Worm (Caenorhabditis elegans) whole organism, young adult: ENCODE results near the gene math-45.
A peak's percentile ranks its signal among the peaks of the same experiment; 100 is the strongest.

Experiments used
- F37B4.10 ChIP-seq: fragments of 200-800 bp; sonication (Bioruptor generic); IDR thresholded peaks from 2 replicates; pipeline ENCODE4 v1.3.6; 2022; ENCODE audit warnings: missing genetic modification characterization, missing compliant biosample characterization
- F52B5.7 ChIP-seq: sonication (generic microtip); optimal IDR thresholded peaks from 2 replicates; lab custom pipeline; 2016; ENCODE audit warnings: mild to moderate bottlenecking, missing genetic modification characterization, missing compliant biosample characterization
- K12H6.12 ChIP-seq: fragments of 200-800 bp; sonication (Bioruptor generic); optimal IDR thresholded peaks from 2 replicates; lab custom pipeline; 2018; ENCODE audit warnings: mild to moderate bottlenecking, missing genetic modification characterization, missing compliant biosample characterization
- Y56A3A.18 ChIP-seq: fragments of 200-800 bp; sonication (Bioruptor generic); IDR thresholded peaks from 2 replicates; pipeline ENCODE4 v1.3.6; 2022; ENCODE audit warnings: missing genetic modification reagents, missing genetic modification characterization, missing compliant biosample characterization
- aptf-3 ChIP-seq: fragments of 200-800 bp; sonication (Bioruptor generic); IDR thresholded peaks from 2 replicates; pipeline ENCODE4 v1.3.6; 2022; ENCODE audit warnings: missing genetic modification characterization, missing compliant biosample characterization
- atf-7 ChIP-seq: sonication (generic microtip); optimal IDR thresholded peaks from 2 replicates; lab custom pipeline; 2017; ENCODE audit warnings: mild to moderate bottlenecking, missing genetic modification characterization, missing compliant biosample characterization
- attf-5 ChIP-seq: fragments of 200-800 bp; sonication (Bioruptor generic); optimal IDR thresholded peaks from 2 replicates; lab custom pipeline; 2018; ENCODE audit warnings: mild to moderate bottlenecking, missing genetic modification characterization, missing compliant biosample characterization
- cebp-2 ChIP-seq: fragments of 200-800 bp; sonication (Bioruptor generic); IDR thresholded peaks from 2 replicates; pipeline ENCODE4 v1.3.6; 2022; ENCODE audit warnings: missing genetic modification characterization, missing compliant biosample characterization
- ceh-27 ChIP-seq: fragments of 200-800 bp; sonication (Bioruptor generic); optimal IDR thresholded peaks from 2 replicates; lab custom pipeline; 2018; ENCODE audit warnings: mild to moderate bottlenecking, missing genetic modification characterization, moderate library complexity, missing compliant biosample characterization
- ceh-79 ChIP-seq: sonication (generic microtip); optimal IDR thresholded peaks from 2 replicates; lab custom pipeline; 2017; ENCODE audit warnings: mild to moderate bottlenecking, missing genetic modification characterization, missing compliant biosample characterization
- dox-1 ChIP-seq: fragments of 200-800 bp; sonication (Bioruptor generic); IDR thresholded peaks from 2 replicates; pipeline ENCODE4 v1.3.6; 2022; ENCODE audit warnings: missing genetic modification reagents, missing genetic modification characterization, missing compliant biosample characterization
- egrh-3 ChIP-seq: fragments of 200-800 bp; sonication (Bioruptor generic); IDR thresholded peaks from 2 replicates; pipeline ENCODE4 v1.3.6; 2022; ENCODE audit warnings: missing genetic modification reagents, missing genetic modification characterization, missing compliant biosample characterization
- him-1 ChIP-seq: sonication (generic microtip); optimal IDR thresholded peaks from 2 replicates; lab custom pipeline; 2016; ENCODE audit warnings: missing genotype, missing genetic modification reagents, missing genetic modification characterization, missing compliant biosample characterization
- hmg-1.2 ChIP-seq: fragments of 200-800 bp; sonication (Bioruptor generic); IDR thresholded peaks from 2 replicates; pipeline ENCODE4 v1.3.6; 2022; ENCODE audit warnings: missing genetic modification reagents, missing genetic modification characterization, missing compliant biosample characterization
- hmg-20 ChIP-seq: fragments of 200-800 bp; sonication (Bioruptor generic); IDR thresholded peaks from 2 replicates; pipeline ENCODE4 v1.3.6; 2022; ENCODE audit warnings: missing genetic modification reagents, missing genetic modification characterization, missing compliant biosample characterization
- hsf-1 ChIP-seq: fragments of 200-800 bp; sonication (Bioruptor generic); IDR thresholded peaks from 2 replicates; pipeline ENCODE4 v1.3.6; 2022; ENCODE audit warnings: missing genetic modification reagents, missing genetic modification characterization, missing compliant biosample characterization
- let-607 ChIP-seq, 2 experiments: fragments of 200-800 bp in 1 of 2; sonication (Bioruptor generic) in 1 of 2; sonication (generic microtip) in 1 of 2; optimal IDR thresholded peaks; 2 replicates each; lab custom pipeline; 2016 to 2018; ENCODE audit warnings: mild to moderate bottlenecking in 2 of 2, missing compliant biosample characterization in 2 of 2, missing genetic modification characterization in 2 of 2, moderate library complexity in 2 of 2, missing genotype in 1 of 2
- lsl-1 ChIP-seq: fragments of 200-800 bp; sonication (Bioruptor generic); optimal IDR thresholded peaks from 2 replicates; lab custom pipeline; 2018; ENCODE audit warnings: mild to moderate bottlenecking, missing genetic modification characterization, moderate library complexity, missing compliant biosample characterization
- nfya-2 ChIP-seq: fragments of 200-800 bp; sonication (Bioruptor generic); IDR thresholded peaks from 2 replicates; pipeline ENCODE4 v1.3.6; 2022; ENCODE audit warnings: missing genetic modification reagents, missing genetic modification characterization, missing compliant biosample characterization
- nhr-27 ChIP-seq: fragments of 200-800 bp; sonication (Bioruptor generic); optimal IDR thresholded peaks from 2 replicates; lab custom pipeline; 2018; ENCODE audit warnings: mild to moderate bottlenecking, missing genetic modification characterization, moderate library complexity, missing compliant biosample characterization
- nhr-80 ChIP-seq: sonication (generic microtip); optimal IDR thresholded peaks from 2 replicates; lab custom pipeline; 2016; ENCODE audit warnings: missing genetic modification characterization, missing compliant biosample characterization
- pbrm-1 ChIP-seq: fragments of 200-800 bp; sonication (Bioruptor generic); IDR thresholded peaks from 2 replicates; pipeline ENCODE4 v1.3.6; 2022; ENCODE audit warnings: missing genetic modification reagents, missing genetic modification characterization, missing compliant biosample characterization
- rpc-1 ChIP-seq, 2 experiments: fragments of 150-350 bp in 1 of 2; sonication (generic microtip) in 1 of 2; optimal IDR thresholded peaks; 2 replicates each; lab custom pipeline; 2014 to 2018; ENCODE audit warnings: missing biosample characterization in 1 of 2, missing genetic modification characterization in 1 of 2, missing genetic modification reagents in 1 of 2, missing genotype in 1 of 2
- sea-2 ChIP-seq: fragments of 200-800 bp; sonication (Bioruptor generic); IDR thresholded peaks from 2 replicates; pipeline ENCODE4 v1.3.6; 2022; ENCODE audit warnings: missing genetic modification characterization, missing compliant biosample characterization
- snpc-4 ChIP-seq, 5 experiments: fragments of 150-350 bp in 1 of 5; sonication (generic microtip) in 4 of 5; optimal IDR thresholded peaks; 2 replicates each; lab custom pipeline; 2014 to 2018; ENCODE audit warnings: missing genetic modification characterization in 5 of 5, missing biosample characterization in 3 of 5, antibody characterized with exemption in 2 of 5, mild to moderate bottlenecking in 2 of 5, missing compliant biosample characterization in 2 of 5, missing genotype in 2 of 5, moderate library complexity in 2 of 5, missing genetic modification reagents in 1 of 5
- tbp1 ChIP-seq: fragments of 200-800 bp; sonication (Bioruptor generic); optimal IDR thresholded peaks from 2 replicates; lab custom pipeline; 2018; ENCODE audit warnings: mild to moderate bottlenecking, missing genetic modification characterization, missing compliant biosample characterization
- zfh-2 ChIP-seq: fragments of 200-800 bp; sonication (Bioruptor generic); conservative IDR thresholded peaks from 2 replicates; pipeline ENCODE4 v1.3.6; 2022; ENCODE audit warnings: missing genetic modification reagents, missing genetic modification characterization, missing compliant biosample characterization
- ztf-25 ChIP-seq: fragments of 200-800 bp; sonication (Bioruptor generic); IDR thresholded peaks from 2 replicates; pipeline ENCODE4 v1.3.6; 2022; ENCODE audit warnings: missing genetic modification reagents, missing genetic modification characterization, missing compliant biosample characterization
- ztf-3 ChIP-seq: fragments of 200-800 bp; sonication (Bioruptor generic); optimal IDR thresholded peaks from 2 replicates; lab custom pipeline; 2018; ENCODE audit warnings: mild to moderate bottlenecking, missing genetic modification characterization, missing compliant biosample characterization

math-45 gene

DNA sequence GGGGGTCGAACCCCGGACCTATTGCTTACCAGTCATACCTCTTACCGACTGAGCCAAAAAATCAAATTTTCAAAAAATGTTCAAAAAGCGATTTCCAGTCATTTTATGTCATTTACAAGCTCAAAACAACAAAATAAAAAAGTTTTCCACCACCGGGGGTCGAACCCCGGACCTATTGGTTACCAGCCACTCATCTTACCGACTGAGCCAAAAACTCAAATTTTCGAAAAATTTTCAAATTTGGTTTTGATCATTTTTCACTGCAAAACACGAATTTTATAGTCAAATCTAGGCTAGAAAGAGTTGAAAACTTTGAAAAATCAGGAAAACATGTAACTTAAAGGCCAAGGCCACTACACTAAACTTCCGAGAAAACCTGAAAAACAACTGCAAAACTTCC is 41.2 kb downstream of the math-45 start:
- TF ChIP-seq nhr-27 (tag; lab: Kevin White, UChicago) (no peak), rpc-1 (optimal IDR thresholded peaks at IDR 0.05; lab: Kevin White, UChicago) (peak; percentile 11), rpc-1 (tag; optimal IDR thresholded peaks at IDR 0.05; lab: Kevin White, UChicago) (peak; percentile 54), ztf-25 (GFP tag; lab: Robert Waterston, UW) (no peak), tbp1 (GFP tag; lab: Kevin White, UChicago) (peak; percentile 59)

DNA sequence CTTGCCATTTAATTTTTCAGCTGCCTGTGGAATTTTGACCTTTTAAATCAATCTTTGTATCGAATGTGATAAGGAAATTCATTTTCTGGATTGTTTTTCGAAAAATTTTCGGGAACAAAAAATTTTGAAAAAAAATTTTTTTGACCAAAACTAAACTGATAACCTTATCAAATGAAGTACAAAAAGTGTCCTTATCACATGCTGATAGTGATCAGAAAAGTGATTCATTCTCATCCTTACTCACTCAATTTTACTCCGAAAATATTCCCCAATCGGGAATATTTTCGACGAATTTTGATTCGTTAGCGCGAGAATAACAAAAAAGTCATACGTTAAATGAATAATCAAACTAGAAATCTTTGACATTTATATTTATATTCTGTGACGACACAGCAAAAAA is 41.9 kb downstream of the math-45 start:
- TF ChIP-seq nhr-80 (tag; lab: Kevin White, UChicago) (peak; percentile 28), atf-7 (tag; lab: Kevin White, UChicago) (no peak)

DNA sequence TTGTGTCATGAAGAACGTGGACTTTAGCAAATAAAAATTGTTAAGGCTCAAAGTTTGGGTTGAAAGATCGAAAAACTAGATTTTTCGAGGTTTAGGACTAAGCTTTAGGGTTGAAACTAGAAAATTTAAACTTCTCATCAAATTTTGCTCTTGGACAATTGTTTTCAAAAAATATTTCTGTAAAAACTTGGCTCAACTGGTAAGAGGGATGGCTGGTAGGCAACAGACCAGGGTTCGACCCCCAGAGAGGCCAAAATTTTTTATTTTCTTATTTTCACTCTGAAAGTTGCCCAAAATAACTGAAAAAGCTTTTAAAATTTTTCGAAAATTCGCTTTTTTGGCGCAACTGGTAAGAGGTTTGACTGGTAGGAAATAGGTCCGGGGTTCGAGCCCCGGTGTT is 42.4 kb downstream of the math-45 start:
- TF ChIP-seq tbp1 (GFP tag; lab: Kevin White, UChicago), result peak; percentile 56
- no peak for TF ChIP-seq ceh-79 (tag; lab: Kevin White, UChicago)
- TF ChIP-seq rpc-1 (optimal IDR thresholded peaks at IDR 0.05; lab: Kevin White, UChicago), result no peak
- TF ChIP-seq rpc-1 (tag; optimal IDR thresholded peaks at IDR 0.05; lab: Kevin White, UChicago), result peak; percentile 52

DNA sequence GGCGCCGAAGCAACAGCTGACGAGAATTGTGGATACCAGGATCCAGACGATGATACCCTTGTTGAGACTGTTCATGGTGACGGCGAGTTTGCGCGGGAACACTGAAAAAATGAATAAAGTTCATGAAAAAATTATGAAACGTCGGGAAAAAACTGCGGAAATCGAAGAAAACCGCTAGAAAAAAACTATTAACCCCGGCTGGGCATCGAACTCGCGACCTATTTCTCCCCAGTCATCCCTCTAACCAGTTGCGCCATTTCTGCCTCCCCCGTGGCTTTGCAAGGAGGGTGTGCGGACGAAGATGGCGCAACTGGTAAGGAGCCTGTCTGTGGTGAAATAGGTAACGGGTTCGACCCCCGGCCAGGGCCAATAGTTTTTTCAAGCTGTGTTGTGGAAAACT is 43.8 kb downstream of the math-45 start, which contains the start of gene H17B01.5:
Gene H17B01.5, minus strand, starts transcription at position 101 of the 400 bp plus-strand sequence.
- TF ChIP-seq attf-5 (GFP tag; lab: Kevin White, UChicago), result no peak
- TF ChIP-seq zfh-2 (GFP tag; lab: Robert Waterston, UW), result peak; percentile 48; the same call in 1 of the 2 replicates
- TF ChIP-seq dox-1 (GFP tag; lab: Robert Waterston, UW), result 0 out of 2 replicates have a peak, but pooled peaks have one; percentile 17
- TF ChIP-seq, all 124 proteins: peak for 2

DNA sequence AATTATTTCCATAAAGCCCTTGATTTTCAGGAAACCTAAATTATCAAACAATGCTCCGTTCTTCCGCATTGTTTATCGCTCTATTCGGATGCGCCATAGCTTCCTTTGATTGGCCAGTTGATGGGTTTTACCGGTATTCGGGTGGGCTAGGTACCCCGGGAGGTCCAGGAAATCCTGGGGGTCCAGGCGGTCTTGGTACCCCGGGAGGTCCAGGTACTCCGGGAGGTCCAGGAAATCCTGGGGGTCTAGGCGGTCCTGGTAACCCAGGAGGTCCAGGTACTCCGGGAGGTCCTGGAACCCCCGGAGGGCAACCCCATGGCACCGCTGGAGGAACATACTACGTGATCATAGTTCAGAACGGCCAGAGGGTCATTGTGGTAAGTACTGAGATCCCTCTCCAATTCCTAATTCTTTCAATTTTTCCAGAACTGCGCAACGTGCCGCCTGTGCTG is 46.7 kb downstream of the math-45 start, which contains the start of gene H17B01.2:
Gene H17B01.2, plus strand, starts transcription at position 51 of the 452 bp plus-strand sequence.
- TF ChIP-seq F37B4.10 (GFP tag; lab: Robert Waterston, UW), result 0 out of 2 replicates have a peak, but pooled peaks have one; percentile 56
- TF ChIP-seq zfh-2 (GFP tag; lab: Robert Waterston, UW), result peak; percentile 73
- TF ChIP-seq sea-2 (GFP tag; lab: Robert Waterston, UW), result no peak
- TF ChIP-seq aptf-3 (GFP tag; lab: Robert Waterston, UW), result no peak
- TF ChIP-seq egrh-3, result peak; percentile 91

DNA sequence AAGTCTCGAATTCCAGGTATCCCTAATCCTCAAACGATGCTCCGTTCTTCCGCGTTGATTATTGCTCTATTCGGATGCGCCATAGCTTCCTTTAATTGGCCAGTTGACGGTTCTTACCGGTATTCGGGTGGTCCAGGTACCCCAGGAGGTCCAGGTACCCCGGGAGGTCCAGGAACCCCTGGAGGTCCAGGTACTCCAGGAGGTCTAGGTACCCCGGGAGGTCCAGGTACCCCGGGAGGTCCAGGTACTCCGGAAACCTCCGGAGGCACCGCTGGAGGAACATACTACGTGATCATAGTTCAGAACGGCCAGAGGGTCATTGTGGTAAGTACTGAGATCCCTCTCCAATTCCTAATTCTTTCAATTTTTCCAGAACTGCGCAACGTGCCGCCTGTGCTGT is 49.5 kb downstream of the math-45 start, which contains the start of gene Y51H7C.1:
Gene Y51H7C.1, plus strand, starts transcription at position 17 of the 400 bp plus-strand sequence.
- TF ChIP-seq zfh-2 (GFP tag; lab: Robert Waterston, UW) (peak; percentile 65), egrh-3 (peak; percentile 86)
- TF ChIP-seq, all 124 proteins: peak for 2; not testable (repeated sequence) for 122

DNA sequence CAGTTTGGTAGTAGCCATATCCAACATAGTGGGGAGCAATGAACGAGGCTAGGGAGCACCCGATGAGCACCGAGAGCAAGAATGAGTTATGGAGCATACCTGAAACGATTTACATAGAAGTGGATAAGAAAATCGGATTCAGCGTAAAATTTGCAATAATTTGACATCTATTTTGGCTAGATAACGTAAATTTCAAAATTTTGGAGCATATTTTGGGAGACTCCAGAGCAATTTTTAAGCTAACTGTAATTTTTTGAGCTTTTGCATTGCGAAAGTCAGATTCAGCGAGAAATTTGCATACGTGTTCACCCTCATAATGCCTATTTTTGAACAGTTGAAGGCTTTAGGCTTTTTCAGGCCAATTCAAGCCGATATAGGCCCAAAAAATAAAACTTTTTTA is 50.8 kb downstream of the math-45 start, which contains the start of gene Y51H7C.13:
Gene Y51H7C.13, minus strand, starts transcription at position 101 of the 400 bp plus-strand sequence.
- TF ChIP-seq cebp-2 (GFP tag; lab: Robert Waterston, UW), result no peak
- no peak for TF ChIP-seq hsf-1 (GFP tag; lab: Robert Waterston, UW)
- no peak for TF ChIP-seq let-607 (tag; optimal IDR thresholded peaks at IDR 0.05; lab: Kevin White, UChicago)
- TF ChIP-seq hmg-1.2 (GFP tag; lab: Robert Waterston, UW), result no peak
- no peak for TF ChIP-seq tbp1 (GFP tag; lab: Kevin White, UChicago)
- TF ChIP-seq atf-7 (tag; lab: Kevin White, UChicago), result no peak
- no peak for TF ChIP-seq lsl-1 (GFP tag; lab: Kevin White, UChicago)
- no peak for TF ChIP-seq F52B5.7 (tag; lab: Kevin White, UChicago)
- no peak for TF ChIP-seq hmg-20 (GFP tag; lab: Robert Waterston, UW)
- TF ChIP-seq Y56A3A.18, result no peak
- no peak for TF ChIP-seq him-1 (tag; lab: Kevin White, UChicago)
- no peak for TF ChIP-seq nfya-2
- TF ChIP-seq pbrm-1 (GFP tag; lab: Robert Waterston, UW), result no peak
- no peak for TF ChIP-seq K12H6.12 (tag; lab: Kevin White, UChicago)
- no peak for TF ChIP-seq ztf-3 (GFP tag; lab: Kevin White, UChicago)
- TF ChIP-seq snpc-4 (GFP tag; optimal IDR thresholded peaks at IDR 0.05; lab: Kevin White, UChicago), result no peak
- no peak for TF ChIP-seq snpc-4 (tag; optimal IDR thresholded peaks at IDR 0.05; lab: Kevin White, UChicago)
- no peak for TF ChIP-seq ceh-27 (GFP tag; lab: Kevin White, UChicago)
